Fruit fly (Drosophila melanogaster): Measurements from ENCODE around the gene CG32195.

Gene CG32195

DNA sequence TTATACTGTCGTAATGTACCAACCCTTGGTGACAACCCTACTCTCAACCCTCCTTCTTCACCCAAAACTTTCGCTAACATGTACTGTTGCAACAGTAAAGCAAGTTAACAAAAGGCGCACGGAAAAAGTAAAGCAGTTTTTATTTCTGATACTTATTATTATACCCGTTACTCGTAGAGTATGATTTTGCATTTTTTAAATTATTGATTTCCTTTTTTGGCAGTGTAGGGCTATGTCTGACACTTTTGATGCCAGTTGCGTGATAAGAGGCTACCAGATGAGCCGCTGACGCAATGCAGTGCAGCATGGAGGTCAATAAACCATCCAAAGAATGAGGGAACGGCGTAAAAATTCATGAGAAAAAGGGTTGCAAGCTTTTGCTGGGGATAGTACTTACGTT lies 36.9 kb upstream of the CG32195 start:
- no peak for TF ChIP-seq CG11617 (GFP tag; optimal IDR thresholded peaks at IDR 0.05)
- TF ChIP-seq CG33017 (tag; optimal IDR thresholded peaks at IDR 0.05): no peak
- TF ChIP-seq CG7045 (GFP tag; optimal IDR thresholded peaks at IDR 0.05): no peak
- TF ChIP-seq Hr96 (GFP tag; optimal IDR thresholded peaks at IDR 0.05): no peak
- no peak for TF ChIP-seq tj (GFP tag; optimal IDR thresholded peaks at IDR 0.05)
- TF ChIP-seq CG1620 (GFP tag; optimal IDR thresholded peaks at IDR 0.05): no peak
- no peak for TF ChIP-seq bab1 (GFP tag; optimal IDR thresholded peaks at IDR 0.05)
- TF ChIP-seq CG5204 (GFP tag; optimal IDR thresholded peaks at IDR 0.05): no peak
- TF ChIP-seq cnc (optimal IDR thresholded peaks at IDR 0.05): no peak
- TF ChIP-seq cic (GFP tag; optimal IDR thresholded peaks at IDR 0.05): no peak
- no peak for TF ChIP-seq Mnt (GFP tag; optimal IDR thresholded peaks at IDR 0.05)
- TF ChIP-seq ovo (GFP tag; optimal IDR thresholded peaks at IDR 0.05): no peak
- TF ChIP-seq CG12768 (GFP tag; optimal IDR thresholded peaks at IDR 0.05): no peak
- no peak for TF ChIP-seq Crg-1 (GFP tag; optimal IDR thresholded peaks at IDR 0.05)
- TF ChIP-seq CG14711 (tag; optimal IDR thresholded peaks at IDR 0.05): no peak
- no peak for TF ChIP-seq toe (GFP tag; optimal IDR thresholded peaks at IDR 0.05)

DNA sequence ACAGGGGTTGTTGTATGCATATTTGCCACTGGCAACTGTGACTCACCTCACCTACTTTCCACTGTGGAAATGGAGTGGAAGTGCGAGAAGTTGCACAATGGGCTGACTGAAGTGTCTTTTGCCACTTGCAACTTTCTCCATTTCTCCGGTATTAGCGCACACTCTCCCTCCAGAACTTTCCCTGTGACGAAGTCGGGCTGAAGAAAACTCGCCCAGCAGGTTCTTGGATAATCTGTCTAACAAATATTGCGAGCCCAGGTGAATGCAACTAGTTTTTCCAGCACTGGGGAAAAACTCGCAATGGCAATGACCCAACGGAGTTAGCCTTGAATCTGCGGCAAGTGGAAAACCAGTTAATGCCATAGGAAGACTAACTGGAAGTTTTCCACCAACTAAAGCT lies 36.1 kb upstream of the CG32195 start:
- no peak for TF ChIP-seq Mnt (GFP tag; optimal IDR thresholded peaks at IDR 0.05)
- no peak for TF ChIP-seq CG12768 (GFP tag; optimal IDR thresholded peaks at IDR 0.05)
- no peak for TF ChIP-seq CG14711 (tag; optimal IDR thresholded peaks at IDR 0.05)
- no peak for TF ChIP-seq CG33017 (tag; optimal IDR thresholded peaks at IDR 0.05)
- no peak for TF ChIP-seq CG11617 (GFP tag; optimal IDR thresholded peaks at IDR 0.05)
- no peak for TF ChIP-seq CG5204 (GFP tag; optimal IDR thresholded peaks at IDR 0.05)
- TF ChIP-seq cnc (optimal IDR thresholded peaks at IDR 0.05): no peak
- no peak for TF ChIP-seq Hr96 (GFP tag; optimal IDR thresholded peaks at IDR 0.05)
- no peak for TF ChIP-seq CG7045 (GFP tag; optimal IDR thresholded peaks at IDR 0.05)
- no peak for TF ChIP-seq CG1620 (GFP tag; optimal IDR thresholded peaks at IDR 0.05)
- no peak for TF ChIP-seq pad (GFP tag; optimal IDR thresholded peaks at IDR 0.05)
- TF ChIP-seq kay (GFP tag; ENCODE audit: borderline replicate concordance): no peak
- no peak for TF ChIP-seq tj (GFP tag; optimal IDR thresholded peaks at IDR 0.05)
- TF ChIP-seq Clk (GFP tag; optimal IDR thresholded peaks at IDR 0.05): no peak
- no peak for TF ChIP-seq toe (GFP tag; optimal IDR thresholded peaks at IDR 0.05)
- TF ChIP-seq Crg-1 (GFP tag; optimal IDR thresholded peaks at IDR 0.05): no peak
- no peak for TF ChIP-seq bab1 (GFP tag; optimal IDR thresholded peaks at IDR 0.05)

DNA sequence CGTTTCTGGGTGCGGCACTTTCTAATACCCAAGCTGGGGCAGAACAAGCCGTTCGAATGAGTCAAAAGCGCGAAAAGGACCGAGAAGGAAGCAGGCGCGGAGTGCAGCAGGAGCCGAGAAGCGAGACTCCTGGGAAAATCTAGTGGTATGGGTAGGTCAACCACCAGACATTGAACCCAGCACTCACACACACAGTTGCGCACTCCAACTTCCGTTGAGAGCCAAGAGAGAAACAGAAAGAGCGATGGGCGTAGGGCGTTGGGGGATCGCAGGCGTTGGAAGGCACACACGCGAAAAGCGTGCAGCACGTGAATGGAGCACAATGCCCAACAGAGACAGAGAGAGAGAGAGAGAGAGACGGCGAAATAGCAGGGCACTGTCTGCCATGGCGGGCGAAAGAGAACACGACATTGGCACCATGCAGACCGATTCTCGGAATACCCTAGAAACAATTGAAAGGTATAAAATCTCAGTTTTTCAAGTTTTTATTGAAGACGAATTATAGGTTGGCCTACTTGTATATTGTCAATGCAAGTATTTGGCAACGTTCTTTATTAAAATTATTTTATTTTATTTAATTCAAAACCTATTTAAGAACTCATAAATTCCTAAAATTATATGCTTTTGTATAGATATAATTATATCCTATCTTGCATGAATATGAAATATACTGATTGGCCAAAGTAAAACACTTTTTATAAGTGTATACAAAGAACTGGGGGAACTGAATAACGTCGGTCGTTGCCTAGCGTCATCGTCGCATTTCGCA lies 34.9 kb upstream of the CG32195 start:
- TF ChIP-seq CG14711 (tag; optimal IDR thresholded peaks at IDR 0.05) (peak; percentile 38), CG11617 (GFP tag; optimal IDR thresholded peaks at IDR 0.05) (peak; percentile 7), pad (GFP tag; optimal IDR thresholded peaks at IDR 0.05) (peak; percentile 34), tj (GFP tag; optimal IDR thresholded peaks at IDR 0.05) (peak; percentile 13), CG1620 (GFP tag; optimal IDR thresholded peaks at IDR 0.05) (no peak), CG5204 (GFP tag; optimal IDR thresholded peaks at IDR 0.05) (no peak), CG7045 (GFP tag; optimal IDR thresholded peaks at IDR 0.05) (no peak), CG33017 (tag; optimal IDR thresholded peaks at IDR 0.05) (peak; percentile 5), cnc (optimal IDR thresholded peaks at IDR 0.05) (no peak), toe (GFP tag; optimal IDR thresholded peaks at IDR 0.05) (no peak), kay (GFP tag; ENCODE audit: borderline replicate concordance) (no peak), CG7101 (tag; optimal IDR thresholded peaks at IDR 0.05) (peak; percentile 36), bab1 (GFP tag; optimal IDR thresholded peaks at IDR 0.05) (peak; percentile 66), ovo (GFP tag; optimal IDR thresholded peaks at IDR 0.05) (no peak), Crg-1 (GFP tag; optimal IDR thresholded peaks at IDR 0.05) (no peak)

DNA sequence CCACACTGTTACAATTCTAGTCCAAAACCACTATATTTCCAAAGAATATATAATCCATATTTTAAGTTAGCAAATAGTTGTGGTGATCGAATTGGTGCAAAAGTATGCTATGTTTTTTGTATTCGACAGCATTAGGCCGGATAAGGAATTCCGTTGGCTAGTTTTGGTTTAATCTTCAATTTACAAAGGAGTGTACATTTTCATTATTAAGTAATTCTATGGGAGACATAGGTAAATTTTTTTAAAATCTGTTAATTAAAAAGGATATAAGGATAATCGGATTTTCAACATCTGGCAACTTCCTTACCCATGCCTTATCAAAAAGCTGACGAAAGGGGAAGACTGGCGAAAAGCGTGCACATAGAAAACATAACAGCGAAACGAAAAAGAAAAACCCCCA lies 34.1 kb upstream of the CG32195 start:
- TF ChIP-seq ovo (GFP tag; optimal IDR thresholded peaks at IDR 0.05): no peak
- no peak for TF ChIP-seq cnc (optimal IDR thresholded peaks at IDR 0.05)

DNA sequence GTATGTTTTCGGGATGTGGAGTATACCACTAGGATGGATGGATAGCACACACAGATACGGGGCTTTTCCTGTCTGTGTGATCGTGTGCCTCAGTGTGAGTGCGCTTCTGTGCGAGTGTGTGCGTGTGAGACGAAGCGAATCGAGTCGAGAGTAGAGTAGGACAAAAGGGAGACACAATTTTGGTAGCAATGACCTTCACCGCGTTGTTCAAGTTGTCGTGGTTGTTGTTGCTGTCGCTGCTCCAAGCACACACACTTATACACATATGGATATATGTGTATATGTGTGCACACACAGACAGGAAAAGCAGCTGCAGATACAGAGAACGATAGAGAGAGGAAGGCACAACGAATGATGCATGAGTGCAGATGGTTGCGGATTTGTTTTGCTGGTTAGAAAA lies 33.6 kb upstream of the CG32195 start:
- TF ChIP-seq bab1 (GFP tag; optimal IDR thresholded peaks at IDR 0.05) (no peak), CG14711 (tag; optimal IDR thresholded peaks at IDR 0.05) (no peak), Clk (GFP tag; optimal IDR thresholded peaks at IDR 0.05) (no peak), pad (GFP tag; optimal IDR thresholded peaks at IDR 0.05) (no peak), CG7101 (tag; optimal IDR thresholded peaks at IDR 0.05) (no peak), tj (GFP tag; optimal IDR thresholded peaks at IDR 0.05) (no peak), Hr96 (GFP tag; optimal IDR thresholded peaks at IDR 0.05) (no peak), CG12768 (GFP tag; optimal IDR thresholded peaks at IDR 0.05) (no peak), toe (GFP tag; optimal IDR thresholded peaks at IDR 0.05) (no peak), ovo (GFP tag; optimal IDR thresholded peaks at IDR 0.05) (no peak), cic (GFP tag; optimal IDR thresholded peaks at IDR 0.05) (no peak), Mnt (GFP tag; optimal IDR thresholded peaks at IDR 0.05) (no peak), kay (GFP tag; ENCODE audit: borderline replicate concordance) (no peak), CG1620 (GFP tag; optimal IDR thresholded peaks at IDR 0.05) (no peak), Crg-1 (GFP tag; optimal IDR thresholded peaks at IDR 0.05) (no peak), CG11617 (GFP tag; optimal IDR thresholded peaks at IDR 0.05) (no peak), CG5204 (GFP tag; optimal IDR thresholded peaks at IDR 0.05) (no peak), cnc (optimal IDR thresholded peaks at IDR 0.05) (no peak), CG33017 (tag; optimal IDR thresholded peaks at IDR 0.05) (no peak), CG7045 (GFP tag; optimal IDR thresholded peaks at IDR 0.05) (no peak)
